Worm (Caenorhabditis elegans) whole organism, L3 larva: ENCODE results near the gene C32B5.7.

Experiments
- ceh-16 ChIP-seq: sonication (generic microtip); optimal IDR thresholded peaks from 2 replicates; lab custom pipeline; 2017; ENCODE audit warnings: missing biosample characterization, missing genetic modification characterization
- elt-2 ChIP-seq: sonication (generic microtip); optimal IDR thresholded peaks from 2 replicates; lab custom pipeline; 2016; ENCODE audit warnings: missing genetic modification reagents, mild to moderate bottlenecking, missing genetic modification characterization, missing compliant biosample characterization
- nhr-11 ChIP-seq: fragments of 150-350 bp; optimal IDR thresholded peaks from 2 replicates; lab custom pipeline; 2014; ENCODE audit warnings: missing biosample characterization, missing genetic modification characterization
- zag-1 ChIP-seq: fragments of 150-350 bp; optimal IDR thresholded peaks from 2 replicates; lab custom pipeline; 2014; ENCODE audit warnings: missing biosample characterization, missing genetic modification characterization

ce11 chrII:948091-948490 is 12.2 kb upstream of the C32B5.7 start, which contains the start of gene fbxc-32:
- no peak for TF ChIP-seq elt-2 (tag; lab: Kevin White, UChicago)
- TF ChIP-seq zag-1 (tag; lab: Kevin White, UChicago) = no peak
- no peak for TF ChIP-seq ceh-16 (tag; lab: Kevin White, UChicago)
- no peak for TF ChIP-seq nhr-11 (tag; lab: Kevin White, UChicago)
